Worm (Caenorhabditis elegans): ENCODE results near the gene gpa-5.

Gene gpa-5

DNA sequence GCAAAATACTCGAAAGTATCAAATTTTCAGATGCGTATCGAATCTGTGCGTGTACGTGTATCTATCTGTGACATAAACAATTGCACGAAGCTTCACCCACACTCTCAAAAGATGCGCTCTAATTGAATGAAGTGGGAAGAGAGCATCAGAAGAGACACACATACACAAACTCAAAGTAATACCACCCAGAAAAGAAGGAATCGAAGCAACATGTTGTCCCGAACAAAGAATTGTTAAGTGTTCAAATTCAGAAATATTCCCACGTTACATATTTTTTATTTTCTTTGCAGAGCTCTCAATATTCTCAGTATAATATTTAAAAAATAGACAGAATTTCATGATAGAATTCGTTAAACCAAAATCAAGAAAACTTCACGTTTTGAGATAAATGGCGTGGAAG is 16.1 kb upstream of the gpa-5 start:
- TF ChIP-seq ZK546.5 (tag; optimal IDR thresholded peaks at IDR 0.05) (no peak), F44E2.7 (GFP tag; IDR thresholded peaks at IDR 0.05) (no peak), aha-1 (tag) (peak; percentile 95)

- no peak for TF ChIP-seq mep-1 (tag; optimal IDR thresholded peaks at IDR 0.05)
- TF ChIP-seq dmd-8 (GFP tag; IDR thresholded peaks at IDR 0.05): no peak
- peak; percentile 8; the same call in 1 of the 2 replicates for TF ChIP-seq set-16 (GFP tag; IDR thresholded peaks at IDR 0.05)
- peak; percentile 17 for TF ChIP-seq hlh-30 (tag; optimal IDR thresholded peaks at IDR 0.05; ENCODE audit: insufficient read depth)
- TF ChIP-seq nhr-6 (tag; optimal IDR thresholded peaks at IDR 0.05): no peak
- TF ChIP-seq hmg-1.1 (GFP tag; IDR thresholded peaks at IDR 0.05): 0 out of 2 replicates have a peak, but pooled peaks have one; percentile 9
- no peak for TF ChIP-seq hlh-11 (tag; optimal IDR thresholded peaks at IDR 0.05)
- peak; percentile 6 for TF ChIP-seq mes-2 (tag; optimal IDR thresholded peaks at IDR 0.05; ENCODE audit: poor library complexity, severe bottlenecking)
These were observed 10.8 kb upstream of the gpa-5 start, which contains the start of gene F53B1.9 for ce11 chrX:2131650-2132049. Gene F53B1.9 (minus strand): TSS chrX:2131844.

- no peak for TF ChIP-seq ZK546.5 (tag; optimal IDR thresholded peaks at IDR 0.05)
- TF ChIP-seq Y75B8A.6 (GFP tag; IDR thresholded peaks at IDR 0.05): no peak
- no peak for TF ChIP-seq lin-29 (GFP tag; IDR thresholded peaks at IDR 0.05)
- no peak for TF ChIP-seq ceh-62 (tag; optimal IDR thresholded peaks at IDR 0.05)
- no peak for TF ChIP-seq lin-39 (tag; optimal IDR thresholded peaks at IDR 0.05)
- no peak for TF ChIP-seq mxl-2 (GFP tag; conservative IDR thresholded peaks at IDR 0.05)
- no peak for TF ChIP-seq nhr-6 (tag; optimal IDR thresholded peaks at IDR 0.05)
- no peak for TF ChIP-seq fos-1 (tag; optimal IDR thresholded peaks at IDR 0.05)
- TF ChIP-seq arid-1 (GFP tag; conservative IDR thresholded peaks at IDR 0.05): no peak
These were observed 9.3 kb upstream of the gpa-5 start, which contains the start of gene F53B1.8 for ce11 chrX:2130141-2130540. Gene F53B1.8 (minus strand): TSS chrX:2130241.

DNA sequence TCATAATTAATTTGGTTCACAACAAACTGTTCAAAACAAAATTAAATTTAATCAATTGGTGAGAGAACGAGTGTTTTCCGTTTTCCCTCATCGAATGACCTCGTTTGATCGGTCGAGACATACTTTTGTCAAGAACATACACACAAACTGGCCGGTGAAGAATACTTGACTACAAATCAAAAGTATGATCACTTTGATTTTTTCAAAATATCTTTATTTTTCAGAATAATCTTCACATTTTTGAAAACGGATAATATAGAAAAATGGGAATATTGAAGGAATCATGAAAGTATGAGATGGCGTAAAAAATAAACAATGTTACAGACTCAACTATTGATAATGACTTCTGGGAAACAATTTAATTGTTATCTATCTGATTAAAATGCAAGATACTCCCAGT is 2.7 kb downstream of the gpa-5 start, which contains the start of gene swip-10:
Gene swip-10, minus strand, starts transcription at position 101 of the 400 bp plus-strand sequence.
- no peak for TF ChIP-seq lir-3 (tag; optimal IDR thresholded peaks at IDR 0.05)
- no peak for TF ChIP-seq sdz-12 (GFP tag; optimal IDR thresholded peaks at IDR 0.05)
- TF ChIP-seq cey-2 (tag; optimal IDR thresholded peaks at IDR 0.05; ENCODE audit: borderline replicate concordance, insufficient read depth): no peak
- TF ChIP-seq unc-130 (GFP tag; optimal IDR thresholded peaks at IDR 0.05): no peak
- TF ChIP-seq ceh-28 (tag; optimal IDR thresholded peaks at IDR 0.05): no peak
- no peak for TF ChIP-seq ctbp-1 (GFP tag; IDR thresholded peaks at IDR 0.05)
- no peak for TF ChIP-seq T20F7.1 (GFP tag; optimal IDR thresholded peaks at IDR 0.05)
- no peak for TF ChIP-seq F49E8.2 (tag; optimal IDR thresholded peaks at IDR 0.05; ENCODE audit: borderline replicate concordance)
- no peak for TF ChIP-seq arid-1 (GFP tag; conservative IDR thresholded peaks at IDR 0.05)
- TF ChIP-seq F10B5.3 (tag; optimal IDR thresholded peaks at IDR 0.05): no peak
- TF ChIP-seq lin-39 (tag; optimal IDR thresholded peaks at IDR 0.05): no peak
- no peak for TF ChIP-seq zip-2 (tag; optimal IDR thresholded peaks at IDR 0.05)
- TF ChIP-seq ztf-11 (tag; optimal IDR thresholded peaks at IDR 0.05): no peak
- no peak for TF ChIP-seq daf-8 (GFP tag; IDR thresholded peaks at IDR 0.05)
- TF ChIP-seq R02D3.7 (tag; optimal IDR thresholded peaks at IDR 0.05): no peak

ce11 chrX:2116304-2116867 is 4.5 kb downstream of the gpa-5 start:
- TF ChIP-seq nhr-28 (tag; optimal IDR thresholded peaks at IDR 0.05) (peak; percentile 17), daf-16 (GFP tag; optimal IDR thresholded peaks at IDR 0.05) (no peak), daf-16 (tag; optimal IDR thresholded peaks at IDR 0.05) (no peak), nhr-48 (tag; optimal IDR thresholded peaks at IDR 0.05) (peak; percentile 61), mxl-3 (GFP tag; optimal IDR thresholded peaks at IDR 0.05) (peak; percentile 34), mep-1 (tag; optimal IDR thresholded peaks at IDR 0.05) (no peak), hlh-30 (tag; optimal IDR thresholded peaks at IDR 0.05; ENCODE audit: insufficient read depth) (peak; percentile 63), spr-1 (tag; optimal IDR thresholded peaks at IDR 0.05) (peak; percentile 22), mdl-1 (tag; optimal IDR thresholded peaks at IDR 0.05) (peak; percentile 8 to 74), T26A8.4 (GFP tag; IDR thresholded peaks at IDR 0.05) (0 out of 2 replicates have a peak, but pooled peaks have one; percentile 35), hlh-11 (tag; optimal IDR thresholded peaks at IDR 0.05) (peak; percentile 68), spr-3 (GFP tag; optimal IDR thresholded peaks at IDR 0.05) (no peak), aha-1 (tag) (peak; percentile 82)
